Fruit fly (Drosophila melanogaster) whole organism: ENCODE results near the gene aub.

Experiments used
- EcR ChIP-seq, 2 experiments: fragments of >200 bp; optimal IDR thresholded peaks; 2 replicates each; lab custom pipeline; 2017; ENCODE audit warnings: missing biosample characterization in 2 of 2, missing genetic modification characterization in 2 of 2, missing genetic modification reagents in 2 of 2
- pan ChIP-seq: fragments of >200 bp; optimal IDR thresholded peaks from 2 replicates; lab custom pipeline; 2017
- psq ChIP-seq: fragments of >200 bp; optimal IDR thresholded peaks from 2 replicates; lab custom pipeline; 2017
- usp ChIP-seq: fragments of >200 bp; optimal IDR thresholded peaks from 2 replicates; lab custom pipeline; 2017; ENCODE audit warnings: missing biosample characterization, missing genetic modification characterization, mixed read lengths

- TF ChIP-seq EcR (GFP tag; optimal IDR thresholded peaks at IDR 0.05; lab: Kevin White, UChicago) (no peak), pan (lab: Kevin White, UChicago) (no peak), psq (lab: Kevin White, UChicago) (no peak), usp (GFP tag; lab: Kevin White, UChicago) (no peak)
Observed at dm6 chr2L:10967257-10968008, 33.8 kb downstream of the aub start.
